Fruit fly (Drosophila melanogaster): ENCODE measurements around the gene CAH5.

The CAH5 gene

DNA sequence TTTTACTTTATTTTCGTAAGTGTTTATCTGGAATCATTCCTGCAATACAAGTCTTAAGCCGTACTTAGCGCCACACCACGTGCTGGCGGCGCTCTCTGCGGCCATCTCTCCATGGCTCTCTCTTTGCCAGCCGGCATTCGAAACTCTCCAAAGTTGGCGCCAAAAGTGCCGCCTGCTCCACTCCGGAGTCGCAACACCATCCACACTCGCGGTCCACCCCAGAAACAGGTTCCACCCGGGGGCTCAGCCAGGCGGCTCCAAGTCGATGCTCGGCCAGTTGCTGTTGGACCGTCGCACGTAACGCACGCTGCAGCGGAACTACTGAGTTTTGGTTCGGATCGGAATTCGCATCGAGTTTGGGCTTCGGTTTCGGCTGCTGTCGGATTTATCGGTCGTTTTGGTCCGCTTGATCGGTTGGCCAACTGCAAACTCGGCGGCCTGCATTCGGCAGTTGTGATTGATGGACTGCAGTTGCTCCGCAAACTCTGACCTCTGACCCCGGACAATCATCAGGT is 48.5 kb downstream of the CAH5 start, which contains the start of gene CG34347 (continued):
- TF ChIP-seq cad (GFP tag; optimal IDR thresholded peaks at IDR 0.05) (no peak), wor (GFP tag; IDR thresholded peaks at IDR 0.05) (no peak), dpn (GFP tag; optimal IDR thresholded peaks at IDR 0.05) (no peak), Hmx (GFP tag; optimal IDR thresholded peaks at IDR 0.05) (no peak), CG32772 (GFP tag; IDR thresholded peaks at IDR 0.05) (no peak), unc-4 (GFP tag; IDR thresholded peaks at IDR 0.05; ENCODE audit: partially characterized antibody) (no peak), bowl (GFP tag; IDR thresholded peaks at IDR 0.05) (peak; percentile 29; the same call in 1 of the 2 replicates), ssp (GFP tag; IDR thresholded peaks at IDR 0.05) (no peak), klu (GFP tag; IDR thresholded peaks at IDR 0.05) (no peak), CG31365 (tag; optimal IDR thresholded peaks at IDR 0.05) (no peak), luna (GFP tag; optimal IDR thresholded peaks at IDR 0.05) (no peak), al (GFP tag; IDR thresholded peaks at IDR 0.05) (no peak), salm (tag; optimal IDR thresholded peaks at IDR 0.05) (no peak), ato (GFP tag; IDR thresholded peaks at IDR 0.05; ENCODE audit: partially characterized antibody) (peak; percentile 50; the same call in 1 of the 2 replicates), CG12155 (GFP tag; optimal IDR thresholded peaks at IDR 0.05) (no peak), Gug (GFP tag; IDR thresholded peaks at IDR 0.05) (0 out of 4 replicates have a peak, but pooled peaks have one; percentile 36), hkb (optimal IDR thresholded peaks at IDR 0.05) (no peak), hkb (GFP tag; IDR thresholded peaks at IDR 0.05) (0 out of 2 replicates have a peak, but pooled peaks have one; percentile 26), CG3281 (GFP tag; optimal IDR thresholded peaks at IDR 0.05) (no peak), fd96Cb (tag; optimal IDR thresholded peaks at IDR 0.05) (no peak), pnt (GFP tag; optimal IDR thresholded peaks at IDR 0.05) (no peak), HmgD (GFP tag; optimal IDR thresholded peaks at IDR 0.05) (no peak), CG31388 (GFP tag; optimal IDR thresholded peaks at IDR 0.05) (no peak), gsb-n (tag; optimal IDR thresholded peaks at IDR 0.05) (no peak), ab (GFP tag; optimal IDR thresholded peaks at IDR 0.05) (no peak), CG31441 (GFP tag; IDR thresholded peaks at IDR 0.05) (no peak), cg (GFP tag; optimal IDR thresholded peaks at IDR 0.05) (no peak), ro (GFP tag; IDR thresholded peaks at IDR 0.05) (no peak), cato (GFP tag; optimal IDR thresholded peaks at IDR 0.05; ENCODE audit: borderline replicate concordance) (no peak), Fer3 (tag; optimal IDR thresholded peaks at IDR 0.05) (peak; percentile 12), CG15514 (GFP tag; optimal IDR thresholded peaks at IDR 0.05) (peak; percentile 28), peb (GFP tag; IDR thresholded peaks at IDR 0.05) (no peak), Lim3 (GFP tag; IDR thresholded peaks at IDR 0.05) (no peak), CG2199 (GFP tag; IDR thresholded peaks at IDR 0.05) (0 out of 3 replicates have a peak, but pooled peaks have one; percentile 49), vfl (GFP tag; optimal IDR thresholded peaks at IDR 0.05) (no peak), gce (GFP tag; IDR thresholded peaks at IDR 0.05) (peak; percentile 77; the same call in 1 of the 3 replicates), jigr1 (GFP tag; IDR thresholded peaks at IDR 0.05) (no peak), ttk (GFP tag; IDR thresholded peaks at IDR 0.05) (no peak), MBD-R2 (GFP tag; IDR thresholded peaks at IDR 0.05) (no peak), Rfx (GFP tag; IDR thresholded peaks at IDR 0.05) (peak; percentile 29; the same call in 1 of the 2 replicates), Oli (tag; optimal IDR thresholded peaks at IDR 0.05) (no peak), sens (GFP tag) (peak; percentile 86), Side (GFP tag; optimal IDR thresholded peaks at IDR 0.05) (no peak), HLH3B (GFP tag; IDR thresholded peaks at IDR 0.05) (no peak; the same call in 1 of the 2 replicates), CG7357 (GFP tag; IDR thresholded peaks at IDR 0.05) (no peak), caup (GFP tag; optimal IDR thresholded peaks at IDR 0.05; ENCODE audit: severe bottlenecking) (peak; percentile 60), lov (optimal IDR thresholded peaks at IDR 0.05) (no peak), lov (GFP tag; IDR thresholded peaks at IDR 0.05) (0 out of 3 replicates have a peak, but pooled peaks have one; percentile 22), ap (GFP tag; IDR thresholded peaks at IDR 0.05) (no peak), eyg (GFP tag; optimal IDR thresholded peaks at IDR 0.05) (no peak), CG11398 (GFP tag; optimal IDR thresholded peaks at IDR 0.05) (no peak), sob (GFP tag; IDR thresholded peaks at IDR 0.05) (0 out of 2 replicates have a peak, but pooled peaks have one; percentile 23)
